Fruit fly (Drosophila melanogaster) whole organism: ENCODE measurements around the gene CG4328.

Experiments
- CG8478 ChIP-seq: fragments of >200 bp; optimal IDR thresholded peaks from 2 replicates; lab custom pipeline; 2018; ENCODE audit warnings: inconsistent platforms
- Dll ChIP-seq: fragments of >200 bp; optimal IDR thresholded peaks from 2 replicates; lab custom pipeline; 2017
- EcR ChIP-seq, 2 experiments: fragments of >200 bp; optimal IDR thresholded peaks; 2 replicates each; lab custom pipeline; 2017; ENCODE audit warnings: missing biosample characterization in 2 of 2, missing genetic modification characterization in 2 of 2, missing genetic modification reagents in 2 of 2
- psq ChIP-seq: fragments of >200 bp; optimal IDR thresholded peaks from 2 replicates; lab custom pipeline; 2017
- usp ChIP-seq: fragments of >200 bp; optimal IDR thresholded peaks from 2 replicates; lab custom pipeline; 2017; ENCODE audit warnings: missing biosample characterization, missing genetic modification characterization, mixed read lengths

dm6 chr3L:12298092-12298491, 2.2 kb upstream of the CG4328 start:
- TF ChIP-seq EcR (GFP tag; optimal IDR thresholded peaks at IDR 0.05; lab: Kevin White, UChicago) (no peak), Dll (lab: Kevin White, UChicago) (no peak), psq (lab: Kevin White, UChicago) (no peak), usp (GFP tag; lab: Kevin White, UChicago) (no peak), CG8478 (lab: Kevin White, UChicago) (no peak)
